Worm (Caenorhabditis elegans) whole organism, late embryonic: Measurements from ENCODE around the gene Y57G11C.14.
A peak's percentile ranks its signal among the peaks of the same experiment; 100 is the strongest.
"Not testable (repeated sequence)": the region's sequence is repeated elsewhere in the genome, so short reads cannot be mapped to it uniquely, and the experiment has no call there.

ENCODE experiments used
- ceh-18 ChIP-seq: sonication (generic microtip); optimal IDR thresholded peaks from 2 replicates; lab custom pipeline; 2016; ENCODE audit warnings: missing genetic modification characterization, missing compliant biosample characterization
- ceh-2 ChIP-seq: sonication (generic microtip); optimal IDR thresholded peaks from 2 replicates; lab custom pipeline; 2016; ENCODE audit warnings: missing genotype, missing genetic modification characterization, missing compliant biosample characterization
- ceh-22 ChIP-seq: sonication (generic microtip); optimal IDR thresholded peaks from 2 replicates; lab custom pipeline; 2017; ENCODE audit warnings: missing biosample characterization, missing genetic modification characterization
- ceh-34 ChIP-seq: sonication (generic microtip); optimal IDR thresholded peaks from 2 replicates; lab custom pipeline; 2016; ENCODE audit warnings: mild to moderate bottlenecking, missing genetic modification characterization, missing compliant biosample characterization
- dve-1 ChIP-seq: sonication (generic microtip); optimal IDR thresholded peaks from 2 replicates; lab custom pipeline; 2017; ENCODE audit warnings: antibody characterized with exemption, mild to moderate bottlenecking, missing genetic modification characterization, missing compliant biosample characterization
- ets-4 ChIP-seq: sonication (generic microtip); optimal IDR thresholded peaks from 2 replicates; lab custom pipeline; 2016; ENCODE audit warnings: missing genetic modification characterization, missing compliant biosample characterization
- nhr-232 ChIP-seq: sonication (generic microtip); optimal IDR thresholded peaks from 2 replicates; lab custom pipeline; 2016; ENCODE audit warnings: missing genetic modification characterization, missing compliant biosample characterization
- tbx-2 ChIP-seq: sonication (generic microtip); optimal IDR thresholded peaks from 2 replicates; lab custom pipeline; 2016; ENCODE audit warnings: missing genetic modification characterization, missing compliant biosample characterization

DNA sequence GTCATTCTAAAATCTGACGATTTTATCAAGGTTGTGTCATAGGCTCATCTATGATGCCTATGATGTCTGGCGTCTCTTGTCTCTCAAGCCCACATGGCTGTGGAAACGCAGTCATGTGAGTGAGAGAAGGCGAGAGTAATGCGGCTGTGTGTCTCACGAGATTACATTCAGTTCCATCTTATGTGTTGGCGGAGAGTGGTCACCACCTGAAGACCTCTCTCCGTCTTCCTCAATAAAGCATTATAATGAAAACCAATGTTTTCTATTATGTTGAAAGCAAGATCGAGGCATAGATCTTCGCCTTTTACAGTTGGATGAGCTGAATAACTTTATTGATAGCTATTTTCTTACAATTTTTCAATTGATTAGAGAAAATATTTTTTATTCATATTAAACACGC, 35.8 kb upstream of the Y57G11C.14 start:
- TF ChIP-seq ceh-22 (tag; lab: Kevin White, UChicago); ceh-2 (tag; lab: Kevin White, UChicago); ets-4 (tag; lab: Kevin White, UChicago); nhr-232; dve-1 (tag; lab: Kevin White, UChicago); ceh-34 (tag; lab: Kevin White, UChicago): not testable (repeated sequence)
- TF ChIP-seq tbx-2 (tag; lab: Kevin White, UChicago) (peak; percentile 24), ceh-18 (tag; lab: Kevin White, UChicago) (peak; percentile 40)
